Worm (Caenorhabditis elegans) whole organism, early embryonic: Measurements from ENCODE around the gene Y47D7A.2.

ENCODE experiments used
- B0310.2 ChIP-seq: sonication (generic microtip); optimal IDR thresholded peaks from 2 replicates; lab custom pipeline; 2016; ENCODE audit warnings: mild to moderate bottlenecking, missing genetic modification characterization, missing compliant biosample characterization
- F13C5.2 ChIP-seq: sonication (generic microtip); optimal IDR thresholded peaks from 2 replicates; lab custom pipeline; 2017; ENCODE audit warnings: mild to moderate bottlenecking, missing genetic modification characterization, inconsistent platforms, missing compliant biosample characterization
- aly-1 ChIP-seq: sonication (generic microtip); optimal IDR thresholded peaks from 2 replicates; lab custom pipeline; 2016; ENCODE audit warnings: missing genetic modification characterization, missing compliant biosample characterization
- ama-1 ChIP-seq: fragments of 150-350 bp; optimal IDR thresholded peaks from 2 replicates; lab custom pipeline; 2014
- ceh-13 ChIP-seq: fragments of 200-800 bp; sonication (Bioruptor generic); optimal IDR thresholded peaks from 2 replicates; lab custom pipeline; 2018; ENCODE audit warnings: mild to moderate bottlenecking, missing genetic modification characterization, missing compliant biosample characterization
- ceh-36 ChIP-seq: sonication (generic microtip); optimal IDR thresholded peaks from 2 replicates; lab custom pipeline; 2016; ENCODE audit warnings: missing genetic modification characterization, inconsistent platforms, missing compliant biosample characterization
- ets-7 ChIP-seq: sonication (generic microtip); optimal IDR thresholded peaks from 2 replicates; lab custom pipeline; 2016; ENCODE audit warnings: missing genotype, missing genetic modification characterization, missing compliant biosample characterization
- flt-1 ChIP-seq: fragments of 200-800 bp; sonication (Bioruptor generic); IDR thresholded peaks from 2 replicates; pipeline ENCODE4 v1.3.6; 2022; ENCODE audit warnings: missing genetic modification characterization, missing compliant biosample characterization
- hmbx-1 ChIP-seq: sonication (generic microtip); optimal IDR thresholded peaks from 2 replicates; lab custom pipeline; 2016; ENCODE audit warnings: mild to moderate bottlenecking, missing genetic modification characterization, missing compliant biosample characterization
- hmg-4 ChIP-seq: fragments of 200-800 bp; sonication (Bioruptor generic); optimal IDR thresholded peaks from 2 replicates; lab custom pipeline; 2018; ENCODE audit warnings: mild to moderate bottlenecking, missing genetic modification characterization, missing compliant biosample characterization
- hnd-1 ChIP-seq: sonication (generic microtip); optimal IDR thresholded peaks from 2 replicates; lab custom pipeline; 2016; ENCODE audit warnings: missing genetic modification characterization, missing compliant biosample characterization
- pes-1 ChIP-seq: fragments of 200-800 bp; sonication (Bioruptor generic); IDR thresholded peaks from 2 replicates; pipeline ENCODE4 v1.3.6; 2022; ENCODE audit warnings: missing genetic modification reagents, missing genetic modification characterization, missing compliant biosample characterization
- scrt-1 ChIP-seq: fragments of 200-800 bp; sonication (Bioruptor generic); IDR thresholded peaks from 2 replicates; pipeline ENCODE4 v1.3.6; 2022; ENCODE audit warnings: missing genetic modification characterization, missing compliant biosample characterization
- sea-1 ChIP-seq: fragments of 200-800 bp; sonication (Bioruptor generic); conservative IDR thresholded peaks from 2 replicates; pipeline ENCODE4 v1.3.6; 2022; ENCODE audit warnings: missing genetic modification characterization, missing compliant biosample characterization
- tbx-11 ChIP-seq: fragments of 200-800 bp; sonication (Bioruptor generic); IDR thresholded peaks from 2 replicates; pipeline ENCODE4 v1.3.6; 2022; ENCODE audit warnings: missing genetic modification characterization, missing compliant biosample characterization
- tbx-37 ChIP-seq: fragments of 200-800 bp; sonication (Bioruptor generic); conservative IDR thresholded peaks from 2 replicates; pipeline ENCODE4 v1.3.6; 2022; ENCODE audit warnings: missing genetic modification reagents, missing genetic modification characterization, missing compliant biosample characterization
- tra-4 ChIP-seq: sonication (generic microtip); optimal IDR thresholded peaks from 2 replicates; lab custom pipeline; 2017; ENCODE audit warnings: missing genetic modification characterization, missing compliant biosample characterization

Y47D7A.2 gene

DNA sequence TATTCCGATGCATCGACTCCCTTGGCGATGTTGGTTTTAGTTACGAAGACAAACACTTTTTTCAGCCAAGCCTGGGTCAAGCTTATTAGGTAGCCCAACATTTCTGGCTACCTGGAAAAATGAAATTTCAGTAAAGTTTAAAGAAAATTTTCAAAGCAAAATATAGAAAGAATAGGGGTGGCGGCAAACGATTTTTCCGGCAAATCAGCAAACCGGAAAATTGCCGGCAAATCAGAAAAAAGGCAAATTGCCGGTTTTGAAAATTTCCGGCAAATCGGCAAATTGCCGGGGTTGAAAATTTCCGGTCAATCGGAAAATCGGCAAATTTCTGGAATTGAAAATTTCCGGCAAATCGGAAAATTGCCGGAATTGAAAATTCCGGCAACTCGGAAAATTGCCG is 42.5 kb upstream of the Y47D7A.2 start, which contains the start of gene F32D1.8:
TSS of gene F32D1.8 (minus strand) at position 101 of the 400 bp plus-strand sequence.
- TF ChIP-seq ceh-13 (GFP tag; lab: Kevin White, UChicago) (no peak), B0310.2 (no peak), pes-1 (GFP tag; lab: Robert Waterston, UW) (no peak), scrt-1 (GFP tag; lab: Robert Waterston, UW) (no peak), hmg-4 (no peak), aly-1 (tag; lab: Kevin White, UChicago) (no peak), ceh-36 (tag; lab: Kevin White, UChicago) (no peak), sea-1 (GFP tag; lab: Robert Waterston, UW) (no peak)

DNA sequence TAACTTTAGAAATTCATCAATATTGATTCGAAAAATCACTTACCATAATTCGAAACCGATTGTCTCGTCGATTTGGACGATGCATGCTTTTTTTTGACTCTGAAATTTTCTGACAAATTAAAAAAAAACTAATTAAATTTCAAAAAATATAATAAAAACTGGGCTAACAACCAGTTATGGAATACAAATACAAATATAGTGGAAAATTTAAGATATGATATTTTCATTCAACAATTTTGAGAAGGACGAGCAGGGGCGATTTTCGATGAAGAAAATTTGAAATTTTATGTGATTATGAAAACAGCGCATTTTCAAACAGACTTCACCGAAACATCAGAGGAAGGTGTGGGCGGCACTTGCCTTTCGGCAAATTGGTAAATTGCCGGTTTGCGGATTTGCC is 37.8 kb upstream of the Y47D7A.2 start, which contains the start of gene F13A2.1:
TSS of gene F13A2.1 (minus strand) at position 101 of the 400 bp plus-strand sequence.
- no peak for TF ChIP-seq pes-1 (GFP tag; lab: Robert Waterston, UW)
- no peak for TF ChIP-seq hmbx-1 (tag; lab: Kevin White, UChicago)
- TF ChIP-seq hnd-1 (tag; lab: Kevin White, UChicago): no peak
- no peak for TF ChIP-seq B0310.2
- TF ChIP-seq tra-4: no peak
- no peak for TF ChIP-seq tbx-11 (GFP tag; lab: Robert Waterston, UW)
- no peak for TF ChIP-seq F13C5.2 (tag; lab: Kevin White, UChicago)
- no peak for TF ChIP-seq ets-7 (tag; lab: Kevin White, UChicago)
- no peak for TF ChIP-seq scrt-1 (GFP tag; lab: Robert Waterston, UW)
- TF ChIP-seq sea-1 (GFP tag; lab: Robert Waterston, UW): no peak
- TF ChIP-seq aly-1 (tag; lab: Kevin White, UChicago): no peak
- no peak for TF ChIP-seq ama-1 (lab: Kevin White, UChicago)
- TF ChIP-seq ceh-13 (GFP tag; lab: Kevin White, UChicago): no peak
- TF ChIP-seq ceh-36 (tag; lab: Kevin White, UChicago): no peak
- no peak for TF ChIP-seq hmg-4
- no peak for TF ChIP-seq tbx-37 (GFP tag; lab: Robert Waterston, UW)
- TF ChIP-seq flt-1 (GFP tag; lab: Robert Waterston, UW): no peak

DNA sequence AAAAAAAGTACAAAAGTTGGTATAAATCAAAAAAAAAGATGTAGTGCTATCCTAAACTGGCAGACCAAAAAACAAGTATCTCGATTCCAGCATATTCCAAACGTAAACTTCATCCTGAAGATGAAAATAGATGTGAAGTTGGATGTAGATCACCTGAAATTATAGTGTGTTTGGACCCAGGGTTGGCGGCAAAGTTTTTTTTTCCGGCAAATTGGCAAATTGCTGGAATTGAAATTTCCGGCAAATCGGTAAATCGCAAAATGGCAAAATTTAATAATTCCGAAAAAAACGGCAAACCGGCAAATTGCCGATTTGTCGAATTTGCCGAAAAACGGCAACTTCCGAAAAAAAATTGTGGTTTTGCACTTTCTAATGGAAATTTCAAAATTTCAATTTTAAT is 35.6 kb upstream of the Y47D7A.2 start, which contains the start of gene F13A2.2:
TSS of gene F13A2.2 (minus strand) at position 101 of the 400 bp plus-strand sequence.
- TF ChIP-seq scrt-1 (GFP tag; lab: Robert Waterston, UW) (no peak), sea-1 (GFP tag; lab: Robert Waterston, UW) (no peak)

DNA sequence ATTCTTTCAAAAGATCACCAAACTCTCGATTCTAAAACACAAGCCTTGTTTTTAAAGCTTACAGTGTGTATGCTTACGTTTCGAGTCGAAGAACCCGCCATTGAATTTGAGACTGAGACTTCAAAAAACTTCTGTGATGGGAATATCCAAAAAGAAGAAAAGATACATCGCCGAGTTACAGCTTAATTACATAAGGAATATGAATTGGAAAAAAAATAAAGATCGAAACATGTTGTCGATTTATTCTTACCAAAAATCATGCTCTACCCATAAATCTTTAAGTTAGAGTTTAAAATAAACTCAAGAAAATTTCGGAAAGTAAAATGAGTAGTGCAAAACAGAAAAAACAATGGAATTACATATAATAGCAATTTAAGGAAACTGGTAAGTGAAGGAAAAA is 33.9 kb upstream of the Y47D7A.2 start, which contains the start of gene F13A2.10:
TSS of gene F13A2.10 (minus strand) at position 101 of the 400 bp plus-strand sequence.
- TF ChIP-seq sea-1 (GFP tag; lab: Robert Waterston, UW) (no peak), scrt-1 (GFP tag; lab: Robert Waterston, UW) (no peak), hmg-4 (no peak), ceh-36 (tag; lab: Kevin White, UChicago) (no peak), tra-4 (no peak), hnd-1 (tag; lab: Kevin White, UChicago) (no peak), hmbx-1 (tag; lab: Kevin White, UChicago) (no peak), ceh-13 (GFP tag; lab: Kevin White, UChicago) (no peak), tbx-37 (GFP tag; lab: Robert Waterston, UW) (no peak), ama-1 (lab: Kevin White, UChicago) (no peak), aly-1 (tag; lab: Kevin White, UChicago) (no peak), tbx-11 (GFP tag; lab: Robert Waterston, UW) (no peak), pes-1 (GFP tag; lab: Robert Waterston, UW) (no peak), F13C5.2 (tag; lab: Kevin White, UChicago) (no peak), flt-1 (GFP tag; lab: Robert Waterston, UW) (no peak)

DNA sequence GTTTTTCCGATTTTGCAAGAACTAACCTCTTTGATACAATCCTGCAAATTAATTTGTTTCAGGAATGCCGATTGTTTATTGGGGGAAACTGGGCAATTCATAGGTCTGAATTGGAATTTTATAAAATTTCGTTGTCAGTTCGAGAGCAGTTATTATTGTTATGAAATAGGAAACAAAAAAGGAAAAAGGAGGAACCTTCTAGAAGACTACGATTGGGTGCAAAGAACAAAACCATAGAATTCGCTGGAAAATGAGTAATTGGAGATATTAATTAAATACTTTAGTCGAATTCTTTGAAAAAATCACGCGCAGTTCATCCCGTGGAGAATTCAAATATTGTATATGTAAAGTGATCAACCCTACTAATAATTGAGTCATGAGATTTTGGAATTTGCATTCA is 32.7 kb upstream of the Y47D7A.2 start, which contains the start of gene F13A2.9:
TSS of gene F13A2.9 (minus strand) at position 101 of the 400 bp plus-strand sequence.
- TF ChIP-seq ama-1 (lab: Kevin White, UChicago): no peak
- TF ChIP-seq tbx-11 (GFP tag; lab: Robert Waterston, UW): no peak
- TF ChIP-seq ets-7 (tag; lab: Kevin White, UChicago): no peak
- TF ChIP-seq hmg-4: no peak
- TF ChIP-seq hmbx-1 (tag; lab: Kevin White, UChicago): no peak
- TF ChIP-seq pes-1 (GFP tag; lab: Robert Waterston, UW): no peak
- no peak for TF ChIP-seq sea-1 (GFP tag; lab: Robert Waterston, UW)
- TF ChIP-seq tbx-37 (GFP tag; lab: Robert Waterston, UW): no peak
- no peak for TF ChIP-seq aly-1 (tag; lab: Kevin White, UChicago)
- TF ChIP-seq scrt-1 (GFP tag; lab: Robert Waterston, UW): no peak

DNA sequence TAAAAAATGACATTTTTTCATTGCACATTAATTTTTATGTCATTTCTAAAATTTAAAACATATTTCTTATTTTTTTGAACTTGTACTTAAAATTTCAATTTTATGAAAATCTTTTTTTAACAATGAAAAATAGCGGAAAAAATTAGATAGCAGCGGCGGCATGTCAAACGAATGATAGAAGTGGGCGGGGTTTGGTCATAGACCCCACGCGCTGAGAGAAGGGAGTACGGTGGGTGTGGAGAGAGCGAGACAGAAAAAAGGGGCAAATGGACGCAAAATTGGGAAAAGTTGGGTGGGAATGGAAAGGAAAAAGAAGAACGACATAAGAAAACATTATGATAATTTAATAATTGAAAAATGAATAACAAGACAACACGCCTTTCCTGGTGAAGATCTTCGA is 32.2 kb upstream of the Y47D7A.2 start:
- no peak for TF ChIP-seq ama-1 (lab: Kevin White, UChicago)

DNA sequence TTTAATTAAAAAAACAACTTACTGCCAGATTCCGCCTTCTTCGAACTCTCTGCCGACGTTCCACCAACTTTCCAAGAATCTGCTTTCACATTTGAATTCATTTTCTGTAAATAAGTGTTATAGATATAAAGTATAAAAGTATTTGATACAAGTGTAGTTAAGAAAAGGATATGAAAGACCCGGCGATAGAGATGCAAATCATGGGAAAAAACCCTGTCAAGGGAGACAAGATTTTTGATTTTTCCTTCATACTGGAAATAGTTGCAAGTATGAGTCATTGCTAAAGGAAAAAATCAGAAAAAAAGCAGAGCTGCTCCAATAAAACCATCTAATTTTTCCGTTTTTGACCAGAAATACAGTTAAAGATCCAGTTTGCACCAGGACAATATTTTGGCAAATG is 23.8 kb upstream of the Y47D7A.2 start, which contains the start of gene F13A2.3:
TSS of gene F13A2.3 (minus strand) at position 101 of the 400 bp plus-strand sequence.
- TF ChIP-seq hnd-1 (tag; lab: Kevin White, UChicago): no peak
- no peak for TF ChIP-seq ceh-36 (tag; lab: Kevin White, UChicago)
- TF ChIP-seq sea-1 (GFP tag; lab: Robert Waterston, UW): no peak
- no peak for TF ChIP-seq aly-1 (tag; lab: Kevin White, UChicago)
- no peak for TF ChIP-seq ceh-13 (GFP tag; lab: Kevin White, UChicago)
- no peak for TF ChIP-seq hmg-4
- no peak for TF ChIP-seq pes-1 (GFP tag; lab: Robert Waterston, UW)
- TF ChIP-seq tbx-37 (GFP tag; lab: Robert Waterston, UW): no peak
- no peak for TF ChIP-seq ama-1 (lab: Kevin White, UChicago)
- TF ChIP-seq scrt-1 (GFP tag; lab: Robert Waterston, UW): no peak
- no peak for TF ChIP-seq B0310.2
- TF ChIP-seq tra-4: no peak
- no peak for TF ChIP-seq ets-7 (tag; lab: Kevin White, UChicago)
- TF ChIP-seq F13C5.2 (tag; lab: Kevin White, UChicago): no peak
- no peak for TF ChIP-seq flt-1 (GFP tag; lab: Robert Waterston, UW)
- TF ChIP-seq tbx-11 (GFP tag; lab: Robert Waterston, UW): no peak
- TF ChIP-seq hmbx-1 (tag; lab: Kevin White, UChicago): no peak
